Worm (Caenorhabditis elegans): ENCODE measurements around the gene gon-1.

Gene gon-1

DNA sequence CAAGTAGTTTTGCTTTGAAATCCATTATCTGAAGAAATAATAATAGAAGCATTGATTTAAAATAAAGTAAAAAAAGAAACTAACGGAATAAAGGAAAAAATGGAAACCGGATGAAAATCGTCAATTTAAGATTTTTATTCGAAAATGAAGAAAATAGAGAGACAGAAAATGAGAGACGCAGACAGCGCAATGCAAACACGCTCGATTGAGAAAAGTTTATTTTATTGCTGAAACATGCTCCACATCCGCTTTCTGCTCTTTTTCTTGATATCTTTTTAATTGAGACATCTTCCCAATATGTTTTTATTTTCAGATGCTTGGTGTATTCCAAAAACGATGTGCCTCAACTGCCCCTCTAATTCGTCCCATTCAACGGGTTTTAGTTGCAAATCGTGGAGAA is 69.0 kb downstream of the gon-1 start, which contains the start of the genes prp-18 and mccc-1 (continued):
- TF ChIP-seq ceh-32 (tag; optimal IDR thresholded peaks at IDR 0.05; ENCODE audit: poor library complexity): no peak
- no peak for TF ChIP-seq Y5F2A.4 (GFP tag; optimal IDR thresholded peaks at IDR 0.05)
- TF ChIP-seq dmd-9 (GFP tag; IDR thresholded peaks at IDR 0.05): no peak
- TF ChIP-seq attf-4 (tag; optimal IDR thresholded peaks at IDR 0.05): no peak
- TF ChIP-seq lin-38 (GFP tag; IDR thresholded peaks at IDR 0.05): peak; percentile 94
- no peak for TF ChIP-seq pqm-1 (tag; optimal IDR thresholded peaks at IDR 0.05)
